Worm (Caenorhabditis elegans) whole organism, L3 larva: ENCODE data around the gene F22B5.5.

ENCODE experiments used
- R02D3.7 ChIP-seq: fragments of 150-350 bp; optimal IDR thresholded peaks from 2 replicates; lab custom pipeline; 2014; ENCODE audit warnings: missing biosample characterization, missing genetic modification characterization
- ZK546.5 ChIP-seq: sonication (generic microtip); optimal IDR thresholded peaks from 2 replicates; lab custom pipeline; 2017; ENCODE audit warnings: missing biosample characterization, missing genetic modification characterization
- aly-2 ChIP-seq: fragments of 150-350 bp; optimal IDR thresholded peaks from 2 replicates; lab custom pipeline; 2014; ENCODE audit warnings: missing biosample characterization, missing genetic modification characterization
- ceh-28 ChIP-seq: fragments of 150-350 bp; optimal IDR thresholded peaks from 2 replicates; lab custom pipeline; 2014; ENCODE audit warnings: missing biosample characterization, missing genetic modification reagents, missing genetic modification characterization
- ceh-82 ChIP-seq: fragments of 150-350 bp; optimal IDR thresholded peaks from 2 replicates; lab custom pipeline; 2014; ENCODE audit warnings: missing biosample characterization, missing genetic modification characterization
- daf-12 ChIP-seq: fragments of 150-350 bp; optimal IDR thresholded peaks from 2 replicates; lab custom pipeline; 2014; ENCODE audit warnings: missing biosample characterization, missing genetic modification reagents, missing genetic modification characterization
- egl-5 ChIP-seq: fragments of 150-350 bp; optimal IDR thresholded peaks from 2 replicates; lab custom pipeline; 2017; ENCODE audit warnings: missing biosample characterization, missing genetic modification reagents, missing genetic modification characterization, inconsistent platforms
- elt-2 ChIP-seq: sonication (generic microtip); optimal IDR thresholded peaks from 2 replicates; lab custom pipeline; 2016; ENCODE audit warnings: missing genetic modification reagents, mild to moderate bottlenecking, missing genetic modification characterization, missing compliant biosample characterization
- elt-3 ChIP-seq, 3 experiments: fragments of 150-350 bp in 1 of 3; sonication (generic microtip) in 2 of 3; optimal IDR thresholded peaks; 2 replicates in 2 of 3; 4 replicates in 1 of 3; lab custom pipeline; 2014 to 2017; ENCODE audit warnings: missing biosample characterization in 3 of 3, missing genetic modification characterization in 3 of 3
- eor-1 ChIP-seq, 2 experiments: fragments of 150-350 bp; optimal IDR thresholded peaks; 2 replicates each; lab custom pipeline; 2014 to 2018; ENCODE audit warnings: missing biosample characterization in 2 of 2, missing genetic modification characterization in 2 of 2
- fkh-2 ChIP-seq: fragments of 150-350 bp; optimal IDR thresholded peaks from 2 replicates; lab custom pipeline; 2014; ENCODE audit warnings: missing biosample characterization, missing genetic modification reagents, missing genetic modification characterization
- fos-1 ChIP-seq: fragments of 150-350 bp; optimal IDR thresholded peaks from 2 replicates; lab custom pipeline; 2014; ENCODE audit warnings: missing biosample characterization, missing genetic modification characterization
- hmg-11 ChIP-seq: sonication (generic microtip); optimal IDR thresholded peaks from 2 replicates; lab custom pipeline; 2016; ENCODE audit warnings: missing genetic modification characterization, missing compliant biosample characterization
- jun-1 ChIP-seq: fragments of 150-350 bp; optimal IDR thresholded peaks from 2 replicates; lab custom pipeline; 2014; ENCODE audit warnings: missing biosample characterization, missing genetic modification reagents, missing genetic modification characterization
- lin-15B ChIP-seq: fragments of 150-350 bp; optimal IDR thresholded peaks from 2 replicates; lab custom pipeline; 2014; ENCODE audit warnings: missing biosample characterization, missing genetic modification characterization
- lin-39 ChIP-seq: fragments of 150-350 bp; optimal IDR thresholded peaks from 2 replicates; lab custom pipeline; 2018; ENCODE audit warnings: missing biosample characterization, missing genetic modification reagents, missing genetic modification characterization
- lsy-12 ChIP-seq: sonication (generic microtip); optimal IDR thresholded peaks from 2 replicates; lab custom pipeline; 2016; ENCODE audit warnings: mild to moderate bottlenecking, missing genetic modification characterization, missing compliant biosample characterization
- mdl-1 ChIP-seq: fragments of 150-350 bp; optimal IDR thresholded peaks from 2 replicates; lab custom pipeline; 2014; ENCODE audit warnings: missing biosample characterization, missing genetic modification characterization
- mml-1 ChIP-seq: fragments of 150-350 bp; sonication (generic microtip); optimal IDR thresholded peaks from 3 replicates; lab custom pipeline; 2014; ENCODE audit warnings: missing biosample characterization, missing genetic modification characterization
- nfya-1 ChIP-seq: sonication (generic microtip); optimal IDR thresholded peaks from 2 replicates; lab custom pipeline; 2017; ENCODE audit warnings: missing genetic modification characterization, mild to moderate bottlenecking, missing compliant biosample characterization, antibody characterized with exemption, moderate library complexity; ENCODE audit not compliant: insufficient read depth
- nhr-11 ChIP-seq: fragments of 150-350 bp; optimal IDR thresholded peaks from 2 replicates; lab custom pipeline; 2014; ENCODE audit warnings: missing biosample characterization, missing genetic modification characterization
- nhr-12 ChIP-seq: fragments of 150-350 bp; optimal IDR thresholded peaks from 2 replicates; lab custom pipeline; 2014; ENCODE audit warnings: missing biosample characterization, missing genetic modification characterization
- nhr-23 ChIP-seq: fragments of 150-350 bp; optimal IDR thresholded peaks from 2 replicates; lab custom pipeline; 2014; ENCODE audit warnings: missing biosample characterization, missing genetic modification reagents, missing genetic modification characterization
- nhr-25 ChIP-seq: sonication (generic microtip); optimal IDR thresholded peaks from 2 replicates; lab custom pipeline; 2017; ENCODE audit warnings: missing biosample characterization, missing genetic modification characterization
- nhr-28 ChIP-seq: fragments of 150-350 bp; optimal IDR thresholded peaks from 2 replicates; lab custom pipeline; 2014; ENCODE audit warnings: missing biosample characterization, missing genetic modification characterization
- nhr-43 ChIP-seq: sonication (generic microtip); optimal IDR thresholded peaks from 2 replicates; lab custom pipeline; 2016; ENCODE audit warnings: mild to moderate bottlenecking, missing genetic modification characterization, missing compliant biosample characterization; ENCODE audit not compliant: poor library complexity, severe bottlenecking
- nhr-67 ChIP-seq: fragments of 150-350 bp; optimal IDR thresholded peaks from 2 replicates; lab custom pipeline; 2014; ENCODE audit warnings: missing biosample characterization, missing genetic modification characterization
- nhr-76 ChIP-seq: fragments of 150-350 bp; sonication (generic microtip); optimal IDR thresholded peaks from 5 replicates; lab custom pipeline; 2014; ENCODE audit warnings: missing biosample characterization, missing genetic modification characterization
- nhr-77 ChIP-seq: fragments of 150-350 bp; optimal IDR thresholded peaks from 2 replicates; lab custom pipeline; 2014; ENCODE audit warnings: missing biosample characterization, missing genetic modification characterization
- pha-4 ChIP-seq: fragments of 150-350 bp; optimal IDR thresholded peaks from 2 replicates; lab custom pipeline; 2014; ENCODE audit warnings: missing biosample characterization, missing genetic modification reagents, missing genetic modification characterization
- pqm-1 ChIP-seq: fragments of 150-350 bp; optimal IDR thresholded peaks from 2 replicates; lab custom pipeline; 2017; ENCODE audit warnings: missing biosample characterization, missing genetic modification characterization, inconsistent platforms
- sea-2 ChIP-seq: fragments of 150-350 bp; sonication (generic microtip); optimal IDR thresholded peaks from 4 replicates; lab custom pipeline; 2014; ENCODE audit warnings: missing biosample characterization, missing genetic modification reagents, missing genetic modification characterization
- skn-1 ChIP-seq: fragments of 150-350 bp; optimal IDR thresholded peaks from 2 replicates; lab custom pipeline; 2014; ENCODE audit warnings: missing biosample characterization, missing genetic modification characterization
- snpc-4 ChIP-seq: fragments of 150-350 bp; optimal IDR thresholded peaks from 2 replicates; lab custom pipeline; 2014; ENCODE audit warnings: missing biosample characterization, missing genetic modification characterization
- tbx-2 ChIP-seq: sonication (generic microtip); optimal IDR thresholded peaks from 2 replicates; lab custom pipeline; 2016; ENCODE audit warnings: mild to moderate bottlenecking, missing genetic modification characterization, missing compliant biosample characterization
- unc-39 ChIP-seq: sonication (generic microtip); optimal IDR thresholded peaks from 4 replicates; lab custom pipeline; 2017; ENCODE audit warnings: missing biosample characterization, missing genetic modification characterization
- unc-62 ChIP-seq: fragments of 150-350 bp; sonication (generic microtip); optimal IDR thresholded peaks from 4 replicates; lab custom pipeline; 2014; ENCODE audit warnings: missing biosample characterization, missing genetic modification reagents, missing genetic modification characterization
- zag-1 ChIP-seq: fragments of 150-350 bp; optimal IDR thresholded peaks from 2 replicates; lab custom pipeline; 2014; ENCODE audit warnings: missing biosample characterization, missing genetic modification characterization
- ztf-11 ChIP-seq: fragments of 150-350 bp; optimal IDR thresholded peaks from 2 replicates; lab custom pipeline; 2014; ENCODE audit warnings: missing biosample characterization, missing genetic modification characterization
- ztf-4 ChIP-seq: fragments of 150-350 bp; optimal IDR thresholded peaks from 2 replicates; lab custom pipeline; 2014; ENCODE audit warnings: missing biosample characterization, missing genetic modification characterization

F22B5.5 gene

ce11 chrII:8449660-8450118, 4.7 kb downstream of the F22B5.5 start, which contains the start of gene F22B5.4:
F22B5.4 (plus strand) TSS chrII:8449710.
- peak; percentile 55 for TF ChIP-seq pha-4 (tag; lab: Kevin White, UChicago)
- peak; percentile 30 for TF ChIP-seq pqm-1 (tag; lab: Kevin White, UChicago)
- TF ChIP-seq nhr-23 (tag; lab: Kevin White, UChicago), result no peak
- TF ChIP-seq ceh-28 (tag; lab: Kevin White, UChicago), result no peak
- TF ChIP-seq zag-1 (tag; lab: Kevin White, UChicago), result no peak
- no peak for TF ChIP-seq ZK546.5
- no peak for TF ChIP-seq elt-3 (tag; optimal IDR thresholded peaks at IDR 0.05; lab: Kevin White, UChicago)
- no peak for TF ChIP-seq nhr-76 (tag; lab: Kevin White, UChicago)
- TF ChIP-seq unc-62 (GFP tag; lab: Kevin White, UChicago), result no peak
- TF ChIP-seq ztf-4 (tag; lab: Kevin White, UChicago), result no peak
- TF ChIP-seq jun-1, result peak; percentile 12
- TF ChIP-seq ceh-82, result no peak

ce11 chrII:8446731-8447130, 7.7 kb downstream of the F22B5.5 start, which contains the start of gene cut-3:
cut-3 (minus strand) TSS chrII:8446831.
- TF ChIP-seq pqm-1 (tag; lab: Kevin White, UChicago) (no peak), eor-1 (tag; optimal IDR thresholded peaks at IDR 0.05; lab: Kevin White, UChicago) (no peak), nhr-76 (tag; lab: Kevin White, UChicago) (no peak), tbx-2 (tag; lab: Kevin White, UChicago) (no peak), nhr-43 (tag; lab: Kevin White, UChicago) (no peak), nhr-11 (tag; lab: Kevin White, UChicago) (no peak), nhr-12 (no peak), nfya-1 (tag; lab: Kevin White, UChicago) (no peak), nhr-77 (tag; lab: Kevin White, UChicago) (no peak), pha-4 (tag; lab: Kevin White, UChicago) (no peak), egl-5 (tag; lab: Kevin White, UChicago) (no peak)

- TF ChIP-seq nhr-11 (tag; lab: Kevin White, UChicago), result no peak
- no peak for TF ChIP-seq hmg-11
- no peak for TF ChIP-seq fkh-2 (tag; lab: Kevin White, UChicago)
- TF ChIP-seq R02D3.7 (tag; lab: Kevin White, UChicago), result no peak
- no peak for TF ChIP-seq ceh-28 (tag; lab: Kevin White, UChicago)
- TF ChIP-seq nfya-1 (tag; lab: Kevin White, UChicago), result no peak
- no peak for TF ChIP-seq mml-1 (tag; lab: Kevin White, UChicago)
- no peak for TF ChIP-seq pqm-1 (tag; lab: Kevin White, UChicago)
- TF ChIP-seq mdl-1 (tag; lab: Kevin White, UChicago), result no peak
- no peak for TF ChIP-seq nhr-25 (tag; lab: Kevin White, UChicago)
- TF ChIP-seq skn-1, result no peak
Observed at ce11 chrII:8444007-8444406, 10.4 kb downstream of the F22B5.5 start, which contains the start of gene evl-20. evl-20 (plus strand) TSS chrII:8444307.

ce11 chrII:8442717-8443223, 11.6 kb downstream of the F22B5.5 start, which contains the start of gene eif-3.G:
eif-3.G (plus strand) TSS chrII:8442767.
- TF ChIP-seq mdl-1 (tag; lab: Kevin White, UChicago) (no peak), zag-1 (tag; lab: Kevin White, UChicago) (no peak), fos-1 (tag; lab: Kevin White, UChicago) (no peak), nhr-28 (tag; lab: Kevin White, UChicago) (no peak), R02D3.7 (tag; lab: Kevin White, UChicago) (no peak), unc-39 (tag; lab: Kevin White, UChicago) (no peak), daf-12 (no peak), lsy-12 (tag; lab: Kevin White, UChicago) (no peak), nhr-77 (tag; lab: Kevin White, UChicago) (no peak)

ce11 chrII:8442176-8442575, 12.2 kb downstream of the F22B5.5 start:
- TF ChIP-seq ztf-11 (tag; lab: Kevin White, UChicago) (no peak), zag-1 (tag; lab: Kevin White, UChicago) (no peak), sea-2 (GFP tag; lab: Kevin White, UChicago) (no peak), nhr-43 (tag; lab: Kevin White, UChicago) (peak; percentile 78), mml-1 (tag; lab: Kevin White, UChicago) (no peak), nhr-23 (tag; lab: Kevin White, UChicago) (peak; percentile 53), lin-15B (tag; lab: Kevin White, UChicago) (peak; percentile 17), ZK546.5 (no peak), nhr-77 (tag; lab: Kevin White, UChicago) (no peak), aly-2 (tag; lab: Kevin White, UChicago) (no peak), skn-1 (no peak), nhr-67 (tag; lab: Kevin White, UChicago) (no peak), nfya-1 (tag; lab: Kevin White, UChicago) (peak; percentile 66), snpc-4 (tag; lab: Kevin White, UChicago) (peak; percentile 73), nhr-11 (tag; lab: Kevin White, UChicago) (no peak), lin-39 (tag; lab: Kevin White, UChicago) (peak; percentile 52), jun-1 (no peak), mdl-1 (tag; lab: Kevin White, UChicago) (no peak), ceh-28 (tag; lab: Kevin White, UChicago) (no peak), R02D3.7 (tag; lab: Kevin White, UChicago) (peak; percentile 7), unc-62 (GFP tag; lab: Kevin White, UChicago) (no peak), elt-2 (tag; lab: Kevin White, UChicago) (peak; percentile 19), hmg-11 (peak; percentile 78), nhr-25 (tag; lab: Kevin White, UChicago) (peak; percentile 27)
